Fruit fly (Drosophila melanogaster): ENCODE measurements around the gene ATPsynepsilonL.

DNA sequence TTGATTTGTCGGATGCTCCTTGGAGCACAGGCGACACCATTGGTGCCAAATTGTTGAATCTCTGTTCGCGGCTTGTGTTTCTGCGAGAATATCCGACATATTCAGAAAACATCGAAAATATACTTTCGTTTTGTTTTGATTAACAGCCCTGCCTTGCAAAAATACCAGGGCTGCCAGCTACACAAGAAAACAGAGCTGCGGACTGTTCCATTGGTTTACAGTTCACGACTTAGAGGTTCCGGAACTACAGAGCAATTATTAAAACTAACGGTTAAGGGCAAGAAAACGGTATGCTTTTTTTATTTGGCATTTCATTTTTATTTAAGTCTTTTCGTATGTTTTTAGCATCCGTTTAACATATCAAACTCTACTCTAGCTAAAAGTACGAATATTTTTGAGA is 39.6 kb downstream of the ATPsynepsilonL start, which contains the start of gene CG6254:
- TF ChIP-seq CG34406 (GFP tag; optimal IDR thresholded peaks at IDR 0.05) (no peak), Eip75B (GFP tag; optimal IDR thresholded peaks at IDR 0.05) (no peak), CG7368 (GFP tag; optimal IDR thresholded peaks at IDR 0.05) (no peak)
